Fruit fly (Drosophila melanogaster): ENCODE measurements around the gene Art6.
A peak's percentile ranks its signal among the peaks of the same experiment; 100 is the strongest.

Art6 gene

DNA sequence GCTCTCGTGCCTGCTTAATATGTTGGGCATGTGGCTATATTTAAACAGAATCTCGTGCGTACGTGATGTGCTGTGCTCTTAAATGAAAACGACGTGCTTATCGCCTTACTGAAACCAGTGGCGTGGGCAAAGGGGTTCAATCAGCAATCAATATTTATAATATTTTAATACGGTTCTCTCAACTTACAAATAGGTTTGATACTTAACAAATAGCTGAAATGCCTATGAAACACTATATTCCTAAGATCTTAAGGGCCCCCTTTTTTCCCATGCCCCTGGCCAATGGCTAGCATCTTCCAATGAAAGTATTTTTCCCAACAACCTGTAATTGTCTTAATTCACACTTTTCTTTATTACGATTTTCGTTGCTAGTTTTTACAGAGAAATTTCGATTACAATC is 30.0 kb downstream of the Art6 start (continued):
- TF ChIP-seq z (GFP tag; IDR thresholded peaks at IDR 0.05) (0 out of 3 replicates have a peak, but pooled peaks have one; percentile 45), CG9215 (GFP tag; IDR thresholded peaks at IDR 0.05) (peak; percentile 47; the same call in 1 of the 2 replicates), CG4730 (GFP tag; IDR thresholded peaks at IDR 0.05) (peak; percentile 46; the same call in 1 of the 2 replicates), inv (GFP tag; IDR thresholded peaks at IDR 0.05; ENCODE audit: partially characterized antibody) (no peak), B-H1 (GFP tag; IDR thresholded peaks at IDR 0.05) (0 out of 3 replicates have a peak, but pooled peaks have one; percentile 22), schlank (tag; optimal IDR thresholded peaks at IDR 0.05) (no peak), CG15011 (GFP tag; optimal IDR thresholded peaks at IDR 0.05) (peak; percentile 42), exex (tag; optimal IDR thresholded peaks at IDR 0.05) (no peak), unpg (GFP tag; optimal IDR thresholded peaks at IDR 0.05) (peak; percentile 82), CG3847 (GFP tag; IDR thresholded peaks at IDR 0.05) (peak; percentile 51), Blimp-1 (GFP tag; optimal IDR thresholded peaks at IDR 0.05) (peak; percentile 82), CG34224 (GFP tag; IDR thresholded peaks at IDR 0.05; ENCODE audit: partially characterized antibody) (no peak), Ssrp (tag; optimal IDR thresholded peaks at IDR 0.05) (peak; percentile 73), CG4617 (GFP tag; optimal IDR thresholded peaks at IDR 0.05; ENCODE audit: borderline replicate concordance) (peak; percentile 8), CG12769 (tag; optimal IDR thresholded peaks at IDR 0.05) (peak; percentile 20), H15 (GFP tag; IDR thresholded peaks at IDR 0.05) (peak; percentile 69; the same call in 2 of the 3 replicates), CG10321 (GFP tag; IDR thresholded peaks at IDR 0.05) (no peak), slp2 (GFP tag; optimal IDR thresholded peaks at IDR 0.05) (peak; percentile 36), corto (GFP tag; optimal IDR thresholded peaks at IDR 0.05) (no peak), CG8924 (tag; optimal IDR thresholded peaks at IDR 0.05) (peak; percentile 76), Taf1 (GFP tag; IDR thresholded peaks at IDR 0.05) (peak; percentile 26; the same call in 1 of the 2 replicates), CG16863 (GFP tag; optimal IDR thresholded peaks at IDR 0.05) (peak; percentile 3), Aef1 (GFP tag; IDR thresholded peaks at IDR 0.05) (peak; percentile 52; the same call in 1 of the 3 replicates), ara (GFP tag; IDR thresholded peaks at IDR 0.05) (peak; percentile 89), cwo (GFP tag; optimal IDR thresholded peaks at IDR 0.05) (peak; percentile 13), CG8359 (GFP tag; optimal IDR thresholded peaks at IDR 0.05; ENCODE audit: borderline replicate concordance) (peak; percentile 23), CG2120 (GFP tag; optimal IDR thresholded peaks at IDR 0.05) (peak; percentile 57), ac (GFP tag; optimal IDR thresholded peaks at IDR 0.05) (peak; percentile 58), btn (GFP tag; optimal IDR thresholded peaks at IDR 0.05) (no peak), disco-r (GFP tag; optimal IDR thresholded peaks at IDR 0.05) (no peak), tap (tag; optimal IDR thresholded peaks at IDR 0.05) (peak; percentile 47), twi (tag; optimal IDR thresholded peaks at IDR 0.05) (peak; percentile 64), CG11504 (tag; optimal IDR thresholded peaks at IDR 0.05) (peak; percentile 75), psq (GFP tag; optimal IDR thresholded peaks at IDR 0.05) (peak; percentile 17), CG17328 (GFP tag; IDR thresholded peaks at IDR 0.05) (peak; percentile 81), tin (GFP tag; optimal IDR thresholded peaks at IDR 0.05) (peak; percentile 74), CG33557 (GFP tag; optimal IDR thresholded peaks at IDR 0.05) (peak; percentile 71), Oli (tag; optimal IDR thresholded peaks at IDR 0.05) (peak; percentile 70), Sry-δ (GFP tag; optimal IDR thresholded peaks at IDR 0.05) (no peak), tna (GFP tag; IDR thresholded peaks at IDR 0.05; ENCODE audit: partially characterized antibody) (no peak), Ptx1 (GFP tag; IDR thresholded peaks at IDR 0.05) (peak; percentile 75), CG8944 (GFP tag; optimal IDR thresholded peaks at IDR 0.05) (no peak), so (GFP tag; IDR thresholded peaks at IDR 0.05) (peak; percentile 64; the same call in 1 of the 3 replicates), BtbVII (GFP tag; optimal IDR thresholded peaks at IDR 0.05) (no peak), fu2 (GFP tag; optimal IDR thresholded peaks at IDR 0.05) (no peak), hkb (optimal IDR thresholded peaks at IDR 0.05) (no peak), hkb (GFP tag; IDR thresholded peaks at IDR 0.05) (peak; percentile 73), lmd (GFP tag; IDR thresholded peaks at IDR 0.05) (peak; percentile 85), HmgD (GFP tag; optimal IDR thresholded peaks at IDR 0.05) (no peak), Sry-β (GFP tag; optimal IDR thresholded peaks at IDR 0.05) (no peak), Tbp (GFP tag; optimal IDR thresholded peaks at IDR 0.05) (no peak)
